Fruit fly (Drosophila melanogaster) whole organism, embryonic: ENCODE measurements around the gene CG44141.
"Not testable (repeated sequence)": the region's sequence is repeated elsewhere in the genome, so short reads cannot be mapped to it uniquely, and the experiment has no call there.

Experiments used
- CrebB ChIP-seq: fragments of 200-800 bp; sonication (Bioruptor generic); optimal IDR thresholded peaks from 3 replicates; lab custom pipeline; 2018; ENCODE audit warnings: missing biosample characterization, mild to moderate bottlenecking, missing genetic modification characterization
- MBD-R2 ChIP-seq: fragments of 200-800 bp; sonication (Bioruptor generic); IDR thresholded peaks from 2 replicates; pipeline ENCODE4 v1.3.6; 2022; ENCODE audit warnings: missing biosample characterization, missing genetic modification characterization
- row ChIP-seq: fragments of 200-800 bp; sonication (Bioruptor generic); IDR thresholded peaks from 3 replicates; pipeline ENCODE4 v1.3.6; 2022; ENCODE audit warnings: missing biosample characterization, missing genetic modification characterization

dm6 chr2L:15659374-15659773, at the start of gene CG44141:
- not testable (repeated sequence) for TF ChIP-seq CrebB (tag; lab: Kevin White, UChicago); row; MBD-R2 (GFP tag; lab: Robert Waterston, UW)
